Fruit fly (Drosophila melanogaster): Measurements from ENCODE around the gene CG9593.

dm6 chr3R:15806341-15806740, 4.3 kb downstream of the CG9593 start:
- TF ChIP-seq psq (optimal IDR thresholded peaks at IDR 0.05) (no peak), h (optimal IDR thresholded peaks at IDR 0.05) (no peak), Sin3A (optimal IDR thresholded peaks at IDR 0.05) (no peak), ttk (optimal IDR thresholded peaks at IDR 0.05) (no peak), insv (optimal IDR thresholded peaks at IDR 0.05) (no peak), Myc (optimal IDR thresholded peaks at IDR 0.05) (no peak)

All from Kc167 (cell line).